Fruit fly (Drosophila melanogaster) S2 (cell line): ENCODE measurements around the gene Zn72D.

Experiments
- CG8478 ChIP-seq: fragments of >200 bp; optimal IDR thresholded peaks from 2 replicates; lab custom pipeline; 2018
- CTCF ChIP-seq, 2 experiments: fragments of >200 bp; optimal IDR thresholded peaks; 2 replicates each; lab custom pipeline; 2018

Zn72D gene

dm6 chr3L:16082251-16082650 is 30.2 kb downstream of the Zn72D start, which contains the start of gene CG33258:
TSS of gene CG33258 (plus strand) at chr3L:16082551.
- TF ChIP-seq CTCF (optimal IDR thresholded peaks at IDR 0.05; lab: Kevin White, UChicago) (no peak), CG8478 (no peak)

dm6 chr3L:16060806-16061600 is 51.4 kb downstream of the Zn72D start:
- TF ChIP-seq CTCF (optimal IDR thresholded peaks at IDR 0.05; lab: Kevin White, UChicago): no peak
- TF ChIP-seq CG8478: no peak
